Worm (Caenorhabditis elegans): ENCODE measurements around the gene lipl-4.
A peak's percentile ranks its signal among the peaks of the same experiment; 100 is the strongest.

The lipl-4 gene

DNA sequence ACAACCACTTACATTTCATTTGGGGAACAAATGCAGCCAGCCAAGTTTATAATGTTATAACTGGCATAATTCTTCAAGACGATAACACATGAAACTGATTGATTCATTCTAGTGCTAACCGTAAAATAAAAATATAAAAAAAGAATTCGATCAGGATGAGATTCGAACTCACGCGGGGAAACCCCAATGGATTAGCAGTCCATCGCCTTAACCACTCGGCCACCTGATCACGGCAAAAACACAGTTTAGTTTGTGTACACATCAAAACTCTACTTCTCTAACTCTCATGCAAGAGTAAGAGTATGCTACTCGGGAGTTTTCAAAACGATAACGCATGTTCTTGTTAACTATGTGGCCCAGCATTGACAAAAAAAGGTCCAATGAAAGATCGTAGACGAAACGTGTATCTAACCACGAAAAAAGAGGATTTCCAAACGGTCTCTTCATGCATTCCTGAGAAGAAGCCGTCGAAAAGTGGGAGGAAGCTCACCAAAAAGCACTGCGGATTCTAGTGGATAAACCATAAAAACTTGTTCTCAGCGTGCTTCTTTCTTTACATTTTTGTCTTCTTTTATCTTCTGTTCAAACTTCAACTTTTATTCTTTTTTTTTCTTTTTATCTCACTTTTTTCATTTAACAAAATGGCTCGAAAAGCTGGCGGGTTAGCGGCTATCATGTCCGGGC lies 1.9 kb downstream of the lipl-4 start, which contains the start of gene twk-10:
twk-10 (plus strand) TSS at position 634 of the 684 bp plus-strand sequence.
- TF ChIP-seq unc-62 (GFP tag; optimal IDR thresholded peaks at IDR 0.05) (no peak), flh-1 (GFP tag; optimal IDR thresholded peaks at IDR 0.05) (no peak), M03D4.4 (tag; optimal IDR thresholded peaks at IDR 0.05) (peak; percentile 17), unc-39 (tag; optimal IDR thresholded peaks at IDR 0.05) (no peak), mab-5 (tag; optimal IDR thresholded peaks at IDR 0.05) (no peak), lin-32 (GFP tag; optimal IDR thresholded peaks at IDR 0.05) (no peak), lsy-2 (tag; optimal IDR thresholded peaks at IDR 0.05) (no peak), nhr-76 (tag; optimal IDR thresholded peaks at IDR 0.05) (no peak), ceh-43 (GFP tag; optimal IDR thresholded peaks at IDR 0.05) (no peak), ztf-11 (tag; optimal IDR thresholded peaks at IDR 0.05) (no peak), ham-2 (GFP tag; optimal IDR thresholded peaks at IDR 0.05) (no peak), snpc-4 (tag; optimal IDR thresholded peaks at IDR 0.05) (no peak), drap-1 (GFP tag; optimal IDR thresholded peaks at IDR 0.05) (no peak), blmp-1 (tag; optimal IDR thresholded peaks at IDR 0.05) (no peak), nhr-12 (tag; optimal IDR thresholded peaks at IDR 0.05) (no peak), ceh-83 (GFP tag; optimal IDR thresholded peaks at IDR 0.05) (peak; percentile 48), cnd-1 (tag; optimal IDR thresholded peaks at IDR 0.05) (peak; percentile 35), nhr-28 (tag; optimal IDR thresholded peaks at IDR 0.05) (no peak), lin-13 (tag; optimal IDR thresholded peaks at IDR 0.05) (no peak), mls-2 (tag; optimal IDR thresholded peaks at IDR 0.05) (no peak), hlh-1 (tag; optimal IDR thresholded peaks at IDR 0.05) (no peak), mep-1 (tag; optimal IDR thresholded peaks at IDR 0.05) (no peak), sem-2 (GFP tag; optimal IDR thresholded peaks at IDR 0.05) (peak; percentile 19), zip-8 (tag; optimal IDR thresholded peaks at IDR 0.05) (no peak), bed-3 (GFP tag; optimal IDR thresholded peaks at IDR 0.05) (no peak), pha-4 (tag; optimal IDR thresholded peaks at IDR 0.05) (no peak)

DNA sequence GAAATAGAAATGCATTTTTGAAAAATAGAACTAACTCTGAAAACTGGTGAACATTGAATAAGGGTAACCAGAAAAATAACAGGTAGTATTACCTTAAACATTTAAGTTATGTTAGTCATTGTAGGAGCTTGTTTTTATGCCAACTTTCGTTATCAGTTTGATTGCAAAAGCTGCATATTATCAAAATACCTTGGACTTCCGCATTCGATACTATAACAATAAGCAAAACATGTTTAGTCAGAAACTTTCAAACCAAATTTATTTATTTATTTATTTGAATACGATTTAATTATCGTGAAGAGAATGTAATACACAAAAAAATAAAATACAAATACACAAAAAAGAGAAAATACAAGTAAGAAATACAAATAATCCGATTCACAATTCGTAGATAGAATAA lies 4.3 kb downstream of the lipl-4 start, which contains the start of gene K04A8.19:
K04A8.19 (minus strand) TSS at position 101 of the 400 bp plus-strand sequence.
- no peak for TF ChIP-seq snpc-4 (tag; optimal IDR thresholded peaks at IDR 0.05)
- no peak for TF ChIP-seq nhr-76 (tag; optimal IDR thresholded peaks at IDR 0.05)
- TF ChIP-seq drap-1 (GFP tag; optimal IDR thresholded peaks at IDR 0.05) = no peak
- TF ChIP-seq nhr-28 (tag; optimal IDR thresholded peaks at IDR 0.05) = no peak
- no peak for TF ChIP-seq ham-2 (GFP tag; optimal IDR thresholded peaks at IDR 0.05)
- TF ChIP-seq M03D4.4 (tag; optimal IDR thresholded peaks at IDR 0.05) = no peak
- no peak for TF ChIP-seq bed-3 (GFP tag; optimal IDR thresholded peaks at IDR 0.05)
- TF ChIP-seq ztf-11 (tag; optimal IDR thresholded peaks at IDR 0.05) = no peak
- TF ChIP-seq mep-1 (tag; optimal IDR thresholded peaks at IDR 0.05) = no peak
- TF ChIP-seq sptf-1 (tag; optimal IDR thresholded peaks at IDR 0.05) = no peak
- TF ChIP-seq ceh-83 (GFP tag; optimal IDR thresholded peaks at IDR 0.05) = no peak
- TF ChIP-seq nhr-2 (tag; optimal IDR thresholded peaks at IDR 0.05) = no peak
- TF ChIP-seq pha-4 (tag; optimal IDR thresholded peaks at IDR 0.05) = no peak
- no peak for TF ChIP-seq tbx-8 (GFP tag; optimal IDR thresholded peaks at IDR 0.05)
- TF ChIP-seq mls-2 (tag; optimal IDR thresholded peaks at IDR 0.05) = no peak
- TF ChIP-seq hlh-1 (tag; optimal IDR thresholded peaks at IDR 0.05) = no peak
- no peak for TF ChIP-seq elt-3 (tag; optimal IDR thresholded peaks at IDR 0.05)

DNA sequence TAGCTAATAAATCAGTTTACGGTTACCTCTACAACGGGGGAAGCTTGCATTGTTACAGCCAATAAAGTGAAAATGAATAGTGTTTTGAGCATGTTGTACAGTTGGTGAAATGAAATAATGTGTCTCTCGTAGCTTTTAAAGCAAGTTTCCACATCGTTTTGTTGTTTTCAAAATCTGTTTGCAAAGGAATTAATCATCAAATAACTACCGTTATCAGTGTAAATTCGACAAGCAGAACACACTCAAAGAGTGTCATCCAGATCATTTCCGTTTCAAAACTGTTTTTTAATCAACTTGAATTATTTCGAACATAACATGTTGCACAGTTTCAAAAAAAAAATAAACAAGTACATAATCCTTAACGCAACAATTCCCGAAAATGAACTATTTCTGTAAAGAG lies 7.1 kb downstream of the lipl-4 start, which contains the start of gene spp-27:
spp-27 (minus strand) TSS at position 101 of the 400 bp plus-strand sequence.
- TF ChIP-seq ham-2 (GFP tag; optimal IDR thresholded peaks at IDR 0.05) (no peak), ceh-39 (tag; optimal IDR thresholded peaks at IDR 0.05) (no peak), cnd-1 (tag; optimal IDR thresholded peaks at IDR 0.05) (no peak), ces-1 (GFP tag; optimal IDR thresholded peaks at IDR 0.05) (no peak), zip-8 (tag; optimal IDR thresholded peaks at IDR 0.05) (no peak), lin-32 (GFP tag; optimal IDR thresholded peaks at IDR 0.05) (no peak), pha-4 (tag; optimal IDR thresholded peaks at IDR 0.05) (no peak), lsy-2 (tag; optimal IDR thresholded peaks at IDR 0.05) (no peak), mls-2 (tag; optimal IDR thresholded peaks at IDR 0.05) (no peak), M03D4.4 (tag; optimal IDR thresholded peaks at IDR 0.05) (no peak), drap-1 (GFP tag; optimal IDR thresholded peaks at IDR 0.05) (no peak), ceh-43 (GFP tag; optimal IDR thresholded peaks at IDR 0.05) (no peak), elt-1 (tag; optimal IDR thresholded peaks at IDR 0.05; ENCODE audit: borderline replicate concordance, insufficient read depth) (no peak), ceh-83 (GFP tag; optimal IDR thresholded peaks at IDR 0.05) (no peak), nhr-28 (tag; optimal IDR thresholded peaks at IDR 0.05) (no peak), mep-1 (tag; optimal IDR thresholded peaks at IDR 0.05) (no peak), tbx-8 (GFP tag; optimal IDR thresholded peaks at IDR 0.05) (no peak), nhr-2 (tag; optimal IDR thresholded peaks at IDR 0.05) (no peak), lin-13 (tag; optimal IDR thresholded peaks at IDR 0.05) (no peak), nhr-76 (tag; optimal IDR thresholded peaks at IDR 0.05) (no peak)
